Fruit fly (Drosophila melanogaster) S2 (cell line): ENCODE measurements around the gene CG11700.

ENCODE experiments used
- CG8478 ChIP-seq: fragments of >200 bp; optimal IDR thresholded peaks from 2 replicates; lab custom pipeline; 2018
- CTCF ChIP-seq, 2 experiments: fragments of >200 bp; optimal IDR thresholded peaks; 2 replicates each; lab custom pipeline; 2018

- TF ChIP-seq CG8478 (lab: Kevin White, UChicago) (no peak), CTCF (optimal IDR thresholded peaks at IDR 0.05; lab: Kevin White, UChicago) (no peak)
These were observed 17.3 kb downstream of the CG11700 start for dm6 chrX:6266092-6266491.
